Worm (Caenorhabditis elegans): ENCODE measurements around the gene dnsn-1.

DNA sequence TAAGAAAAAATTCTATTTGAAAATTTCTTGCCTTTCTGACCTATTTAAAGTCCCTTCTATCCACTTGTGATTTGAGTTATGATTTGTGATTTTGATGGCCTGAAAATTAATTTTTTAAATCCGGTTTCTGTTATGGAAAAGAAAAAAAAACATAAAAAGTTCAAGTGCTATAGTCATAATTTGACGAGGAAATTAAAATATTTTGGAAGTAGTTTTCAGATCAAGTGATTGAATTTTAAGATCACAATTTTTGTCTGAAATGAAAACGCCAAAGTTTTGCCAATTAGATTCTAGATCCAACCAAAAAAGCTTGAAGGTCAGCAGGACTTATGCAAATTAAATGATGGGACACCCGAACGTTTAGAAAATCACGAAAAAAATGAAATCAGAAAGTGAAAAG, 43.3 kb downstream of the dnsn-1 start, which contains the start of gene ptr-3:
- no peak for TF ChIP-seq odd-2 (tag; optimal IDR thresholded peaks at IDR 0.05)
- TF ChIP-seq fkh-6 (tag; optimal IDR thresholded peaks at IDR 0.05), result no peak

Data from whole organism, late embryonic.